Worm (Caenorhabditis elegans): ENCODE data around the gene rpac-19.

DNA sequence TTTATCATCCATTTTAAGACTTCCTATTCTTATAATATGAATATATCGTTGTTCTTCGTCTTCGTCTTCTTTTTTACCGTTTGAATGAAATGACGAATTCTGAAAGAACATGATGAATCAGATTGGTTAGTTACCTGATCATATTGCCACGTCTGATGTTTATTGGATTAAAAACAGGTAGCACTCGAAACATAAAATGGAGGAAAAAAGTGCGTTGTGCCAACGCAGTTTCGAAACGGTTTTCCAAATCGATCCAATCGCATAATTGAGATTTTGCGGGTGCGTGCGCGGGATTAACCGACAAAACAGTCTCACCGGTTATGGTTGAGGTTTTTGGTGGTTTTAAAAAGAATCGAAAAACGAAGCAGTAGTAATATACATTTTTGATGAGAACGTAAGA lies 34.1 kb downstream of the rpac-19 start, which contains the start of gene rom-2:
- TF ChIP-seq him-1 (tag; optimal IDR thresholded peaks at IDR 0.05) (no peak), W03F9.2 (tag; optimal IDR thresholded peaks at IDR 0.05) (no peak)
